Worm (Caenorhabditis elegans) whole organism, mixed stage, embryonic: ENCODE results near the gene srj-40.

Experiments used
- M03D4.4 ChIP-seq: sonication (generic microtip); optimal IDR thresholded peaks from 2 replicates; lab custom pipeline; 2017; ENCODE audit warnings: mild to moderate bottlenecking, missing genetic modification characterization, missing compliant biosample characterization
- bed-3 ChIP-seq: fragments of 200-800 bp; sonication (Bioruptor generic); optimal IDR thresholded peaks from 3 replicates; lab custom pipeline; 2018; ENCODE audit warnings: mild to moderate bottlenecking, missing genetic modification characterization, moderate library complexity, missing compliant biosample characterization
- blmp-1 ChIP-seq: fragments of 150-350 bp; optimal IDR thresholded peaks from 2 replicates; lab custom pipeline; 2014; ENCODE audit warnings: missing biosample characterization, missing genetic modification characterization
- ceh-39 ChIP-seq: fragments of 150-350 bp; optimal IDR thresholded peaks from 2 replicates; lab custom pipeline; 2014; ENCODE audit warnings: missing biosample characterization, missing genetic modification characterization
- ceh-43 ChIP-seq: fragments of 200-800 bp; sonication (Bioruptor generic); optimal IDR thresholded peaks from 2 replicates; lab custom pipeline; 2018; ENCODE audit warnings: mild to moderate bottlenecking, missing genetic modification characterization, moderate library complexity, missing compliant biosample characterization
- ceh-83 ChIP-seq: fragments of 200-800 bp; sonication (Bioruptor generic); optimal IDR thresholded peaks from 2 replicates; lab custom pipeline; 2018; ENCODE audit warnings: mild to moderate bottlenecking, missing genetic modification characterization, missing compliant biosample characterization
- ces-1 ChIP-seq: fragments of 150-350 bp; optimal IDR thresholded peaks from 2 replicates; lab custom pipeline; 2014; ENCODE audit warnings: missing biosample characterization, missing genetic modification reagents, missing genetic modification characterization
- cnd-1 ChIP-seq: fragments of 200-800 bp; sonication (Bioruptor generic); optimal IDR thresholded peaks from 2 replicates; lab custom pipeline; 2018; ENCODE audit warnings: mild to moderate bottlenecking, missing genetic modification characterization, missing compliant biosample characterization
- drap-1 ChIP-seq: fragments of 200-800 bp; sonication (Bioruptor generic); optimal IDR thresholded peaks from 3 replicates; lab custom pipeline; 2018; ENCODE audit warnings: mild to moderate bottlenecking, missing genetic modification characterization, missing compliant biosample characterization
- elt-1 ChIP-seq: sonication (generic microtip); optimal IDR thresholded peaks from 2 replicates; lab custom pipeline; 2017; ENCODE audit warnings: missing genetic modification characterization, mild to moderate bottlenecking, missing compliant biosample characterization, antibody characterized with exemption, moderate library complexity, borderline replicate concordance; ENCODE audit not compliant: insufficient read depth
- elt-3 ChIP-seq: fragments of 150-350 bp; optimal IDR thresholded peaks from 2 replicates; lab custom pipeline; 2014; ENCODE audit warnings: missing biosample characterization, missing genetic modification characterization
- flh-1 ChIP-seq: fragments of 200-800 bp; sonication (Bioruptor generic); optimal IDR thresholded peaks from 2 replicates; lab custom pipeline; 2018; ENCODE audit warnings: mild to moderate bottlenecking, missing genetic modification characterization, moderate library complexity, missing compliant biosample characterization
- ham-2 ChIP-seq: fragments of 200-800 bp; sonication (Bioruptor generic); optimal IDR thresholded peaks from 2 replicates; lab custom pipeline; 2018; ENCODE audit warnings: mild to moderate bottlenecking, missing genetic modification characterization, missing compliant biosample characterization
- lin-13 ChIP-seq: fragments of 150-350 bp; optimal IDR thresholded peaks from 2 replicates; lab custom pipeline; 2014; ENCODE audit warnings: missing biosample characterization, missing genetic modification characterization
- lsy-2 ChIP-seq: fragments of 150-350 bp; optimal IDR thresholded peaks from 2 replicates; lab custom pipeline; 2014; ENCODE audit warnings: missing biosample characterization, missing genetic modification characterization
- mab-5 ChIP-seq: fragments of 150-350 bp; optimal IDR thresholded peaks from 2 replicates; lab custom pipeline; 2014; ENCODE audit warnings: missing biosample characterization, missing genetic modification characterization
- mep-1 ChIP-seq: fragments of 150-350 bp; optimal IDR thresholded peaks from 2 replicates; lab custom pipeline; 2017; ENCODE audit warnings: missing biosample characterization, missing genetic modification reagents, missing genetic modification characterization, inconsistent platforms
- mls-2 ChIP-seq: sonication (generic microtip); optimal IDR thresholded peaks from 2 replicates; lab custom pipeline; 2016; ENCODE audit warnings: mild to moderate bottlenecking, missing genetic modification characterization, moderate library complexity, missing compliant biosample characterization
- nhr-12 ChIP-seq: fragments of 150-350 bp; optimal IDR thresholded peaks from 2 replicates; lab custom pipeline; 2014; ENCODE audit warnings: missing biosample characterization, missing genetic modification characterization
- nhr-2 ChIP-seq: fragments of 150-350 bp; optimal IDR thresholded peaks from 2 replicates; lab custom pipeline; 2014; ENCODE audit warnings: missing biosample characterization, missing genetic modification characterization
- nhr-76 ChIP-seq: sonication (generic microtip); optimal IDR thresholded peaks from 2 replicates; lab custom pipeline; 2017; ENCODE audit warnings: missing biosample characterization, missing genetic modification characterization
- pha-4 ChIP-seq: fragments of 150-350 bp; optimal IDR thresholded peaks from 2 replicates; lab custom pipeline; 2018; ENCODE audit warnings: missing biosample characterization, missing genetic modification reagents, missing genetic modification characterization
- sem-2 ChIP-seq: fragments of 200-800 bp; sonication (Bioruptor generic); optimal IDR thresholded peaks from 2 replicates; lab custom pipeline; 2018; ENCODE audit warnings: mild to moderate bottlenecking, missing genetic modification characterization, missing compliant biosample characterization
- snpc-4 ChIP-seq: fragments of 150-350 bp; optimal IDR thresholded peaks from 2 replicates; lab custom pipeline; 2014; ENCODE audit warnings: missing biosample characterization, missing genetic modification characterization
- sptf-1 ChIP-seq: sonication (generic microtip); optimal IDR thresholded peaks from 2 replicates; lab custom pipeline; 2017; ENCODE audit warnings: mild to moderate bottlenecking, missing genetic modification characterization, moderate library complexity, missing compliant biosample characterization
- tbx-8 ChIP-seq: fragments of 200-800 bp; sonication (Bioruptor generic); optimal IDR thresholded peaks from 2 replicates; lab custom pipeline; 2018; ENCODE audit warnings: mild to moderate bottlenecking, missing genetic modification characterization, moderate library complexity, missing compliant biosample characterization
- unc-120 ChIP-seq: sonication (generic microtip); optimal IDR thresholded peaks from 2 replicates; lab custom pipeline; 2017; ENCODE audit warnings: missing genetic modification characterization, missing compliant biosample characterization; ENCODE audit not compliant: poor library complexity, severe bottlenecking
- unc-39 ChIP-seq: fragments of 150-350 bp; optimal IDR thresholded peaks from 2 replicates; lab custom pipeline; 2014; ENCODE audit warnings: missing biosample characterization, missing genetic modification characterization
- unc-62 ChIP-seq: fragments of 150-350 bp; optimal IDR thresholded peaks from 2 replicates; lab custom pipeline; 2014; ENCODE audit warnings: missing biosample characterization, missing genetic modification reagents, missing genetic modification characterization
- zip-8 ChIP-seq: fragments of 150-350 bp; optimal IDR thresholded peaks from 2 replicates; lab custom pipeline; 2014; ENCODE audit warnings: missing biosample characterization, missing genetic modification characterization
- ztf-11 ChIP-seq: fragments of 150-350 bp; optimal IDR thresholded peaks from 2 replicates; lab custom pipeline; 2014; ENCODE audit warnings: missing biosample characterization, missing genetic modification characterization

The srj-40 gene

DNA sequence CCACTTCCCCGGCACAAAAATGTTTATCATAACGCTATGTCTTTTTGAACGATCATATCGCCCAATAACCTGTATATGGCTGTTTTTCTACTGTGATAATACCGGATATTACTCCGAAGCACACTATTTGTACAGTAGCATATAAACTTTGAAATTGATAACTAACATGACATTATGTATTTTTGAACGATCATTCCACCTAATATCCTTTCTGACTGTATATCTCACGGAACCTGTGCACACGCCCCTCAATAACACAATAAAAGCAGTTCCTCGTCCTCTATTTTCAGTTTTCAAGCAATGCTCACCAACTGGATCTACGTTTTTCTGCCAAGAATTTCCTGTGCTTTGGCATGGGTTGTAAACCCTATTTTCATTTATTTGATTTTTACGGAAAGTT is at the start of gene srj-40:
srj-40 (plus strand) TSS at position 301 of the 400 bp plus-strand sequence.
- TF ChIP-seq zip-8 (tag; lab: Kevin White, UChicago) (no peak), unc-120 (tag; lab: Kevin White, UChicago) (no peak), mab-5 (tag; lab: Kevin White, UChicago) (no peak), snpc-4 (no peak)

DNA sequence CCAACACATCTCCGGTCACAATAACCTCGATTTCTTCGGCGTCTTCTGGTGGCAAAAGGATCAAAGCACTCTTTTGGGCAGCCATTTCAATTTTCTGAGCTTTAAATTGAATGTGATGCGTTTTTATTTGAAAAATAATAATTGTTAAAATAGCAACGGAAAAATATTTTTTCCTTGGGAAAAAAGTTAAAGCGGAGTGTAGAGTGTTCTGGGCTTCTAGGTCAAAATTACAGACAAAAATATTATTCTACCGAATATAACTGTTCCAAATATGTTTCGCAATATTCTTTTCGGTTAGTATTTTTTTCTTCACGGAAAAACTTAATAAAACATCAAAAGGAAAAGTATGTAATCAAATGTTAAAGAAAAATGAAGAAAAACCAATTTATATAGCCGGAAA is 46.6 kb upstream of the srj-40 start, which contains the start of gene djr-1.2:
djr-1.2 (minus strand) TSS at position 101 of the 400 bp plus-strand sequence.
- no peak for TF ChIP-seq lsy-2 (tag; lab: Kevin White, UChicago)
- no peak for TF ChIP-seq M03D4.4 (tag; lab: Kevin White, UChicago)
- no peak for TF ChIP-seq zip-8 (tag; lab: Kevin White, UChicago)
- no peak for TF ChIP-seq snpc-4
- TF ChIP-seq ham-2 (GFP tag; lab: Kevin White, UChicago) = no peak
- no peak for TF ChIP-seq elt-3 (tag; lab: Kevin White, UChicago)
- TF ChIP-seq bed-3 (GFP tag; lab: Kevin White, UChicago) = no peak
- no peak for TF ChIP-seq mls-2
- TF ChIP-seq elt-1 (tag; lab: Kevin White, UChicago) = no peak
- TF ChIP-seq ceh-39 (tag; lab: Kevin White, UChicago) = no peak
- no peak for TF ChIP-seq flh-1 (GFP tag; lab: Kevin White, UChicago)
- no peak for TF ChIP-seq unc-62
- TF ChIP-seq cnd-1 (tag; lab: Kevin White, UChicago) = no peak
- no peak for TF ChIP-seq nhr-12 (tag; lab: Kevin White, UChicago)
- no peak for TF ChIP-seq mep-1 (tag; lab: Kevin White, UChicago)

DNA sequence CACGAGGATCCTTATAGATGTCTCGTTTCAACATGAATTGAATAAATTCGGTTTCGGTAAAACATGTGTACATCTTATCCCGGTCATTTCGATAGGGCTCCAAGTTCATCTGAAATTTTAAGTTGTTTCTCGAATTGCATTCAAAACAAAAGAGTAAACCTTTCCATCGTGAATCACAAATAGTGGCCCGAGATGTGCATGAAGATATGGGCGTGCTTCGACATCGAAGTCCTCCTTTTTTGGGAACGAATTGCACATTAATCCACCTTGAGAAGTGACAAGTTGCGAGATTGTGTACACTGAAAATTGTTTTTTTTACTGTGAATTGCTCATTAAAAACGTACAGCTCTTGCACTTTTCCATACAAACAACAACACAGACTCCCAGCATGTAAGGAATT is 45.5 kb upstream of the srj-40 start:
- TF ChIP-seq nhr-2 (tag; lab: Kevin White, UChicago) (no peak), sptf-1 (tag; lab: Kevin White, UChicago) (no peak), ceh-83 (GFP tag; lab: Kevin White, UChicago) (no peak), ceh-43 (GFP tag; lab: Kevin White, UChicago) (no peak), mep-1 (tag; lab: Kevin White, UChicago) (no peak), unc-39 (tag; lab: Kevin White, UChicago) (no peak), flh-1 (GFP tag; lab: Kevin White, UChicago) (no peak), nhr-76 (tag; lab: Kevin White, UChicago) (no peak), mls-2 (no peak), ztf-11 (tag; lab: Kevin White, UChicago) (no peak), blmp-1 (tag; lab: Kevin White, UChicago) (no peak), drap-1 (GFP tag; lab: Kevin White, UChicago) (no peak), ceh-39 (tag; lab: Kevin White, UChicago) (no peak), sem-2 (GFP tag; lab: Kevin White, UChicago) (no peak), unc-120 (tag; lab: Kevin White, UChicago) (no peak), pha-4 (tag; lab: Kevin White, UChicago) (no peak), tbx-8 (GFP tag; lab: Kevin White, UChicago) (no peak), ces-1 (GFP tag; lab: Kevin White, UChicago) (no peak)

ce11 chrV:4063559-4064164 is 38.0 kb upstream of the srj-40 start:
- TF ChIP-seq lsy-2 (tag; lab: Kevin White, UChicago) = peak; percentile 86

- TF ChIP-seq ceh-43 (GFP tag; lab: Kevin White, UChicago) = no peak
- no peak for TF ChIP-seq snpc-4
- TF ChIP-seq lin-13 (tag; lab: Kevin White, UChicago) = no peak
- TF ChIP-seq lsy-2 (tag; lab: Kevin White, UChicago) = no peak
- TF ChIP-seq ztf-11 (tag; lab: Kevin White, UChicago) = no peak
These were observed 28.2 kb upstream of the srj-40 start, which contains the start of gene otpl-2 for ce11 chrV:4073455-4073854. Gene otpl-2 (plus strand): TSS chrV:4073755.
